Fruit fly (Drosophila melanogaster): ENCODE results near the gene CG14322.
A peak's percentile ranks its signal among the peaks of the same experiment; 100 is the strongest.

Gene CG14322

dm6 chr3R:17700488-17701130 lies 53.1 kb downstream of the CG14322 start (continued):
- peak; percentile 99 for TF ChIP-seq CoRest (tag; optimal IDR thresholded peaks at IDR 0.05)
- TF ChIP-seq Fer3 (tag; optimal IDR thresholded peaks at IDR 0.05), result peak; percentile 98
- TF ChIP-seq NfI (GFP tag; optimal IDR thresholded peaks at IDR 0.05), result peak; percentile 98
- TF ChIP-seq lab (GFP tag; optimal IDR thresholded peaks at IDR 0.05), result peak; percentile 99
- peak in 1 of 2 experiments; percentile 52 for TF ChIP-seq tll (GFP tag; optimal IDR thresholded peaks at IDR 0.05)
- TF ChIP-seq Dek (tag; optimal IDR thresholded peaks at IDR 0.05), result peak; percentile 99
- peak; percentile 97 for TF ChIP-seq ci (GFP tag; IDR thresholded peaks at IDR 0.05)
- TF ChIP-seq CG7928 (GFP tag; optimal IDR thresholded peaks at IDR 0.05), result peak; percentile 75
- peak; percentile 97 for TF ChIP-seq CG10431 (GFP tag; optimal IDR thresholded peaks at IDR 0.05)
- TF ChIP-seq otp (GFP tag; IDR thresholded peaks at IDR 0.05), result peak; percentile 91; the same call in 2 of the 3 replicates
- TF ChIP-seq CG32532 (GFP tag; IDR thresholded peaks at IDR 0.05), result peak; percentile 99
- peak; percentile 67 for TF ChIP-seq Sry-β (GFP tag; optimal IDR thresholded peaks at IDR 0.05)
- TF ChIP-seq CG10147 (GFP tag; optimal IDR thresholded peaks at IDR 0.05), result peak; percentile 98
- no peak for TF ChIP-seq D (optimal IDR thresholded peaks at IDR 0.05)
- TF ChIP-seq D (GFP tag; optimal IDR thresholded peaks at IDR 0.05), result peak; percentile 98
- TF ChIP-seq CG6654 (GFP tag; optimal IDR thresholded peaks at IDR 0.05), result peak; percentile 90
- peak; percentile 53 for TF ChIP-seq Dad (GFP tag; optimal IDR thresholded peaks at IDR 0.05)
- peak; percentile 96 for TF ChIP-seq Taf1 (GFP tag; IDR thresholded peaks at IDR 0.05)
- peak; percentile 94 for TF ChIP-seq CG16815 (GFP tag; optimal IDR thresholded peaks at IDR 0.05)
- TF ChIP-seq CG31365 (tag; optimal IDR thresholded peaks at IDR 0.05), result peak; percentile 63
- peak; percentile 95 to 99 for TF ChIP-seq bsh (GFP tag; optimal IDR thresholded peaks at IDR 0.05)
- TF ChIP-seq Dref (GFP tag; IDR thresholded peaks at IDR 0.05), result no peak; the same call in 1 of the 2 replicates
- TF ChIP-seq CG1647 (GFP tag; optimal IDR thresholded peaks at IDR 0.05), result peak; percentile 62
- peak; percentile 88 for TF ChIP-seq CG7271 (tag; optimal IDR thresholded peaks at IDR 0.05)
- TF ChIP-seq hth (optimal IDR thresholded peaks at IDR 0.05), result no peak
- TF ChIP-seq CG3407 (GFP tag; optimal IDR thresholded peaks at IDR 0.05), result peak; percentile 95
- peak; percentile 6 for TF ChIP-seq chm (GFP tag; IDR thresholded peaks at IDR 0.05)
- 0 out of 3 replicates have a peak, but pooled peaks have one; percentile 26 for TF ChIP-seq Opbp (GFP tag; IDR thresholded peaks at IDR 0.05; ENCODE audit: partially characterized antibody)
- TF ChIP-seq CG11695 (GFP tag; IDR thresholded peaks at IDR 0.05), result peak; percentile 99
- TF ChIP-seq Neu2 (GFP tag; optimal IDR thresholded peaks at IDR 0.05; ENCODE audit: borderline replicate concordance), result no peak
- TF ChIP-seq bcd (GFP tag; optimal IDR thresholded peaks at IDR 0.05), result peak; percentile 98
- peak; percentile 98 for TF ChIP-seq CG9727 (GFP tag; optimal IDR thresholded peaks at IDR 0.05)
- no peak for TF ChIP-seq CG42726 (GFP tag; IDR thresholded peaks at IDR 0.05; ENCODE audit: partially characterized antibody)
- peak; percentile 63 for TF ChIP-seq CG17186 (GFP tag; optimal IDR thresholded peaks at IDR 0.05)
- TF ChIP-seq CG10543 (GFP tag; optimal IDR thresholded peaks at IDR 0.05), result peak; percentile 100
- no peak for TF ChIP-seq Lpt (GFP tag; optimal IDR thresholded peaks at IDR 0.05)
- peak; percentile 97 for TF ChIP-seq CG11247 (GFP tag; IDR thresholded peaks at IDR 0.05)
- TF ChIP-seq CG10267 (tag; optimal IDR thresholded peaks at IDR 0.05), result peak; percentile 97
- TF ChIP-seq CG10654 (GFP tag; optimal IDR thresholded peaks at IDR 0.05), result peak; percentile 95
- peak; percentile 95 for TF ChIP-seq CG13123 (GFP tag; optimal IDR thresholded peaks at IDR 0.05)
- TF ChIP-seq CG6272 (GFP tag; IDR thresholded peaks at IDR 0.05), result peak; percentile 98
- peak; percentile 86 for TF ChIP-seq sd (tag; optimal IDR thresholded peaks at IDR 0.05)
- TF ChIP-seq Oli (tag; optimal IDR thresholded peaks at IDR 0.05), result peak; percentile 99
- TF ChIP-seq ssp (GFP tag; IDR thresholded peaks at IDR 0.05), result peak; percentile 93
- TF ChIP-seq CG7987 (GFP tag; optimal IDR thresholded peaks at IDR 0.05), result peak; percentile 91
- peak; percentile 98 for TF ChIP-seq CG17385 (GFP tag; optimal IDR thresholded peaks at IDR 0.05)
- TF ChIP-seq YL-1 (GFP tag; optimal IDR thresholded peaks at IDR 0.05), result peak; percentile 98
- peak; percentile 45; the same call in 1 of the 2 replicates for TF ChIP-seq Bgb (GFP tag; IDR thresholded peaks at IDR 0.05; ENCODE audit: partially characterized antibody)
- peak; percentile 99 for TF ChIP-seq odd (GFP tag; optimal IDR thresholded peaks at IDR 0.05)
